Worm (Caenorhabditis elegans): Measurements from ENCODE around the gene ZK1248.4.

- TF ChIP-seq nhr-11 (tag; optimal IDR thresholded peaks at IDR 0.05), result no peak
- TF ChIP-seq crh-2 (tag; optimal IDR thresholded peaks at IDR 0.05), result peak; percentile 63
- no peak for TF ChIP-seq ceh-82 (tag; optimal IDR thresholded peaks at IDR 0.05)
- no peak for TF ChIP-seq nhr-77 (tag; optimal IDR thresholded peaks at IDR 0.05)
- TF ChIP-seq ama-1 (optimal IDR thresholded peaks at IDR 0.05), result no peak
- TF ChIP-seq mab-5 (tag; optimal IDR thresholded peaks at IDR 0.05), result no peak
- no peak for TF ChIP-seq alr-1 (tag; optimal IDR thresholded peaks at IDR 0.05)
- no peak for TF ChIP-seq nhr-23 (tag; optimal IDR thresholded peaks at IDR 0.05)
- no peak for TF ChIP-seq elt-1 (tag; optimal IDR thresholded peaks at IDR 0.05)
- TF ChIP-seq fos-1 (tag; optimal IDR thresholded peaks at IDR 0.05), result peak; percentile 29
- no peak for TF ChIP-seq ZK546.5 (tag; optimal IDR thresholded peaks at IDR 0.05)
- no peak for TF ChIP-seq ztf-11 (tag; optimal IDR thresholded peaks at IDR 0.05)
- TF ChIP-seq lsy-2 (tag; optimal IDR thresholded peaks at IDR 0.05), result peak; percentile 28 to 50
- no peak for TF ChIP-seq aly-2 (tag; optimal IDR thresholded peaks at IDR 0.05)
Observed at ce11 chrII:5781935-5782921, 36.2 kb upstream of the ZK1248.4 start, which contains the start of gene K05F1.6.
